Fruit fly (Drosophila melanogaster) whole organism, embryonic: ENCODE results near the gene CG8526.

Experiments used
- B-H2 ChIP-seq: fragments of 200-800 bp; sonication (Bioruptor generic); optimal IDR thresholded peaks from 2 replicates; lab custom pipeline; 2018; ENCODE audit warnings: missing biosample characterization, mild to moderate bottlenecking, missing genetic modification characterization
- Bteb2 ChIP-seq: fragments of 200-800 bp; sonication (Bioruptor generic); optimal IDR thresholded peaks from 2 replicates; lab custom pipeline; 2016; ENCODE audit warnings: missing biosample characterization, missing genetic modification characterization
- CG10366 ChIP-seq: fragments of 200-800 bp; sonication (Bioruptor generic); IDR thresholded peaks from 2 replicates; pipeline ENCODE4 v1.3.6; 2022; ENCODE audit warnings: missing biosample characterization, missing genetic modification characterization
- CG1233 ChIP-seq: fragments of 200-800 bp; sonication (Bioruptor generic); optimal IDR thresholded peaks from 4 replicates; lab custom pipeline; 2018; ENCODE audit warnings: missing biosample characterization, mild to moderate bottlenecking, missing genetic modification characterization
- CG13123 ChIP-seq: fragments of 200-800 bp; sonication (Bioruptor generic); optimal IDR thresholded peaks from 2 replicates; lab custom pipeline; 2016; ENCODE audit warnings: missing biosample characterization, missing genetic modification characterization
- CG13287 ChIP-seq: fragments of 200-800 bp; sonication (Bioruptor generic); IDR thresholded peaks from 2 replicates; pipeline ENCODE4 v1.3.6; 2022; ENCODE audit warnings: missing biosample characterization, missing genetic modification characterization; ENCODE audit not compliant: partially characterized antibody
- CG14667 ChIP-seq: fragments of 200-800 bp; sonication (Bioruptor generic); IDR thresholded peaks from 2 replicates; pipeline ENCODE4 v1.3.6; 2022; ENCODE audit warnings: missing biosample characterization, missing genetic modification characterization
- CG15514 ChIP-seq: fragments of 200-800 bp; sonication (Bioruptor generic); optimal IDR thresholded peaks from 3 replicates; lab custom pipeline; 2017; ENCODE audit warnings: missing biosample characterization, missing genetic modification characterization, mild to moderate bottlenecking, moderate library complexity, missing genetic modification reagents
- CG17829 ChIP-seq: fragments of 200-800 bp; optimal IDR thresholded peaks from 2 replicates; lab custom pipeline; 2019; ENCODE audit warnings: missing biosample characterization, mild to moderate bottlenecking, missing genetic modification characterization, moderate library complexity
- CG2712 ChIP-seq: fragments of 200-800 bp; optimal IDR thresholded peaks from 3 replicates; lab custom pipeline; 2019; ENCODE audit warnings: missing biosample characterization, mild to moderate bottlenecking, missing genetic modification characterization, moderate library complexity
- CG30020 ChIP-seq: fragments of 200-800 bp; optimal IDR thresholded peaks from 2 replicates; lab custom pipeline; 2019; ENCODE audit warnings: missing biosample characterization, mild to moderate bottlenecking, missing genetic modification characterization, moderate library complexity
- CG33213 ChIP-seq: fragments of 200-800 bp; sonication (Bioruptor generic); optimal IDR thresholded peaks from 3 replicates; lab custom pipeline; 2016; ENCODE audit warnings: missing biosample characterization, missing genetic modification characterization
- CG3995 ChIP-seq: fragments of 200-800 bp; sonication (Bioruptor generic); optimal IDR thresholded peaks from 3 replicates; lab custom pipeline; 2016; ENCODE audit warnings: missing biosample characterization, missing genetic modification characterization
- CG4820 ChIP-seq: fragments of 200-800 bp; sonication (Bioruptor generic); optimal IDR thresholded peaks from 3 replicates; lab custom pipeline; 2016; ENCODE audit warnings: missing biosample characterization, missing genetic modification characterization
- CG5953 ChIP-seq: fragments of 200-800 bp; sonication (Bioruptor generic); IDR thresholded peaks from 2 replicates; pipeline ENCODE4 v1.3.6; 2022; ENCODE audit warnings: missing biosample characterization, missing genetic modification characterization
- CG6272 ChIP-seq: fragments of 200-800 bp; sonication (Bioruptor generic); IDR thresholded peaks from 2 replicates; pipeline ENCODE4 v1.3.6; 2022; ENCODE audit warnings: missing biosample characterization, missing genetic modification characterization
- CG6654 ChIP-seq: fragments of 200-800 bp; sonication (Bioruptor generic); optimal IDR thresholded peaks from 2 replicates; lab custom pipeline; 2017; ENCODE audit warnings: missing biosample characterization, mild to moderate bottlenecking, missing genetic modification characterization
- CG6683 ChIP-seq: fragments of 200-800 bp; sonication (Bioruptor generic); optimal IDR thresholded peaks from 2 replicates; lab custom pipeline; 2017; ENCODE audit warnings: missing biosample characterization, mild to moderate bottlenecking, missing genetic modification characterization, missing genetic modification reagents
- CG7928 ChIP-seq: fragments of 200-800 bp; sonication (Bioruptor generic); optimal IDR thresholded peaks from 2 replicates; lab custom pipeline; 2017; ENCODE audit warnings: missing biosample characterization, mild to moderate bottlenecking, missing genetic modification characterization
- CG9215 ChIP-seq: fragments of 200-800 bp; sonication (Bioruptor generic); IDR thresholded peaks from 2 replicates; pipeline ENCODE4 v1.3.6; 2022; ENCODE audit warnings: missing biosample characterization, missing genetic modification characterization
- CG9876 ChIP-seq: fragments of 200-800 bp; sonication (Bioruptor generic); optimal IDR thresholded peaks from 2 replicates; lab custom pipeline; 2016; ENCODE audit warnings: missing biosample characterization, missing genetic modification characterization
- CTCF ChIP-seq: fragments of 200-800 bp; sonication (Bioruptor generic); optimal IDR thresholded peaks from 2 replicates; lab custom pipeline; 2017; ENCODE audit warnings: missing biosample characterization, mild to moderate bottlenecking, missing genetic modification characterization, moderate library complexity
- CkIIα-i1 ChIP-seq: fragments of 200-800 bp; sonication (Bioruptor generic); IDR thresholded peaks from 2 replicates; pipeline ENCODE4 v1.3.6; 2022; ENCODE audit warnings: missing biosample characterization, missing genetic modification characterization
- Dip2 ChIP-seq: fragments of 200-800 bp; sonication (Bioruptor generic); IDR thresholded peaks from 2 replicates; pipeline ENCODE4 v1.3.6; 2022; ENCODE audit warnings: missing biosample characterization, missing genetic modification characterization
- Hand ChIP-seq: fragments of 200-800 bp; sonication (Bioruptor generic); optimal IDR thresholded peaks from 2 replicates; lab custom pipeline; 2017; ENCODE audit warnings: mild to moderate bottlenecking, missing biosample characterization, missing genetic modification reagents, missing genetic modification characterization
- Hey ChIP-seq: fragments of 200-800 bp; sonication (Bioruptor generic); optimal IDR thresholded peaks from 3 replicates; lab custom pipeline; 2018; ENCODE audit warnings: missing biosample characterization, mild to moderate bottlenecking, missing genetic modification characterization
- Hr78 ChIP-seq, 2 experiments: fragments of 200-800 bp in 1 of 2; fragments of >200 bp in 1 of 2; sonication (Bioruptor generic) in 1 of 2; optimal IDR thresholded peaks; 2 replicates each; lab custom pipeline; 2017 to 2019; ENCODE audit warnings: missing biosample characterization in 2 of 2, missing genetic modification characterization in 2 of 2, mild to moderate bottlenecking in 1 of 2, moderate library complexity in 1 of 2
- MTF-1 ChIP-seq: fragments of 200-800 bp; sonication (Bioruptor generic); optimal IDR thresholded peaks from 2 replicates; lab custom pipeline; 2018; ENCODE audit warnings: missing biosample characterization, mild to moderate bottlenecking, missing genetic modification characterization, borderline replicate concordance
- bbx ChIP-seq: fragments of 200-800 bp; sonication (Bioruptor generic); IDR thresholded peaks from 2 replicates; pipeline ENCODE4 v1.3.6; 2022; ENCODE audit warnings: missing biosample characterization, missing genetic modification characterization; ENCODE audit not compliant: partially characterized antibody
- bowl ChIP-seq: fragments of 200-800 bp; sonication (Bioruptor generic); IDR thresholded peaks from 2 replicates; pipeline ENCODE4 v1.3.6; 2022; ENCODE audit warnings: missing biosample characterization, missing genetic modification characterization
- br ChIP-seq: fragments of >200 bp; optimal IDR thresholded peaks from 2 replicates; lab custom pipeline; 2017
- chif ChIP-seq, 2 experiments: fragments of 200-800 bp; sonication (Bioruptor generic); optimal IDR thresholded peaks; 3 replicates each; lab custom pipeline; 2016; ENCODE audit warnings: missing biosample characterization in 2 of 2, missing genetic modification characterization in 2 of 2
- chm ChIP-seq: fragments of 200-800 bp; sonication (Bioruptor generic); IDR thresholded peaks from 2 replicates; pipeline ENCODE4 v1.3.6; 2022; ENCODE audit warnings: missing biosample characterization, missing genetic modification characterization
- ci ChIP-seq: fragments of 200-800 bp; sonication (Bioruptor generic); IDR thresholded peaks from 3 replicates; pipeline ENCODE4 v1.3.6; 2022; ENCODE audit warnings: missing biosample characterization, missing genetic modification characterization
- crc ChIP-seq: fragments of 200-800 bp; sonication (Bioruptor generic); optimal IDR thresholded peaks from 2 replicates; lab custom pipeline; 2016; ENCODE audit warnings: missing biosample characterization, missing genetic modification characterization
- crp ChIP-seq, 2 experiments: fragments of 200-800 bp; sonication (Bioruptor generic); optimal IDR thresholded peaks; 2 replicates in 1 of 2; 3 replicates in 1 of 2; lab custom pipeline; 2017; ENCODE audit warnings: missing biosample characterization in 2 of 2, missing genetic modification characterization in 2 of 2, mild to moderate bottlenecking in 1 of 2, moderate library complexity in 1 of 2
- dpn ChIP-seq, 2 experiments: fragments of 200-800 bp; sonication (Bioruptor generic); optimal IDR thresholded peaks; 3 replicates each; lab custom pipeline; 2016; ENCODE audit warnings: missing biosample characterization in 2 of 2, missing genetic modification characterization in 2 of 2
- dysf ChIP-seq: fragments of 200-800 bp; sonication (Bioruptor generic); IDR thresholded peaks from 3 replicates; pipeline ENCODE4 v1.3.6; 2022; ENCODE audit warnings: missing biosample characterization, missing genetic modification characterization
- esg ChIP-seq: fragments of 200-800 bp; sonication (Bioruptor generic); conservative IDR thresholded peaks from 2 replicates; pipeline ENCODE4 v1.3.6; 2022; ENCODE audit warnings: missing biosample characterization, missing genetic modification characterization
- fd64A ChIP-seq: fragments of 200-800 bp; sonication (Bioruptor generic); optimal IDR thresholded peaks from 3 replicates; lab custom pipeline; 2018; ENCODE audit warnings: missing biosample characterization, mild to moderate bottlenecking, missing genetic modification characterization
- hb ChIP-seq: fragments of 200-800 bp; sonication (Bioruptor generic); IDR thresholded peaks from 3 replicates; pipeline ENCODE4 v1.3.6; 2022; ENCODE audit warnings: missing biosample characterization, missing genetic modification characterization; ENCODE audit not compliant: partially characterized antibody
- hth ChIP-seq: fragments of >200 bp; optimal IDR thresholded peaks from 2 replicates; lab custom pipeline; 2017; ENCODE audit warnings: inconsistent platforms
- jing ChIP-seq: fragments of 200-800 bp; sonication (Bioruptor generic); optimal IDR thresholded peaks from 2 replicates; lab custom pipeline; 2018; ENCODE audit warnings: missing biosample characterization, mild to moderate bottlenecking, missing genetic modification characterization
- klu ChIP-seq: fragments of 200-800 bp; sonication (Bioruptor generic); IDR thresholded peaks from 2 replicates; pipeline ENCODE4 v1.3.6; 2022; ENCODE audit warnings: missing biosample characterization, missing genetic modification characterization
- lola ChIP-seq, 3 experiments: fragments of >200 bp in 2 of 3; fragments of 200-800 bp in 1 of 3; sonication (Bioruptor generic) in 1 of 3; optimal IDR thresholded peaks; 2 replicates each; lab custom pipeline; 2017 to 2019; ENCODE audit warnings: missing biosample characterization in 3 of 3, missing genetic modification characterization in 3 of 3, mild to moderate bottlenecking in 1 of 3, moderate library complexity in 1 of 3
- mirr ChIP-seq: fragments of 200-800 bp; sonication (Bioruptor generic); optimal IDR thresholded peaks from 3 replicates; lab custom pipeline; 2018; ENCODE audit warnings: missing biosample characterization, mild to moderate bottlenecking, missing genetic modification characterization
- otp ChIP-seq: fragments of 200-800 bp; sonication (Bioruptor generic); IDR thresholded peaks from 3 replicates; pipeline ENCODE4, ENCODE4 v1.3.6; 2022; ENCODE audit warnings: missing biosample characterization, missing genetic modification characterization
- phol ChIP-seq: fragments of 200-800 bp; sonication (Bioruptor generic); optimal IDR thresholded peaks from 3 replicates; lab custom pipeline; 2018; ENCODE audit warnings: missing biosample characterization, mild to moderate bottlenecking, missing genetic modification characterization, moderate library complexity
- ro ChIP-seq: fragments of 200-800 bp; sonication (Bioruptor generic); IDR thresholded peaks from 2 replicates; pipeline ENCODE4 v1.3.6; 2022; ENCODE audit warnings: missing biosample characterization, missing genetic modification characterization
- ttk ChIP-seq: fragments of 200-800 bp; sonication (Bioruptor generic); IDR thresholded peaks from 2 replicates; pipeline ENCODE4 v2.1.2; 2022; ENCODE audit warnings: missing biosample characterization, missing genetic modification characterization
- vvl ChIP-seq: fragments of 200-800 bp; sonication (Bioruptor generic); IDR thresholded peaks from 2 replicates; pipeline ENCODE4 v1.3.6; 2022; ENCODE audit warnings: missing biosample characterization, missing genetic modification characterization

Gene CG8526

dm6 chr3R:9777941-9778360 lies 23.1 kb upstream of the CG8526 start, which contains the start of gene RpS29 (continued):
- TF ChIP-seq CG4820 (peak; percentile 52), bbx (GFP tag; lab: Robert Waterston, UW) (peak; percentile 95), hb (peak; percentile 89), Hey (peak; percentile 74), dpn (GFP tag; optimal IDR thresholded peaks at IDR 0.05; lab: Kevin White, UChicago) (peak; percentile 86 to 90), ro (GFP tag; lab: Robert Waterston, UW) (peak; percentile 54; the same call in 1 of the 2 replicates), CG6272 (GFP tag; lab: Robert Waterston, UW) (peak; percentile 83), CG6654 (GFP tag; lab: Kevin White, UChicago) (peak; percentile 1), Dip2 (GFP tag; lab: Robert Waterston, UW) (no peak), CG6683 (peak; percentile 73), mirr (GFP tag; lab: Kevin White, UChicago) (peak; percentile 93), CkIIα-i1 (GFP tag; lab: Robert Waterston, UW) (0 out of 2 replicates have a peak, but pooled peaks have one; percentile 33), CG3995 (peak; percentile 74), crp (GFP tag; optimal IDR thresholded peaks at IDR 0.05; lab: Kevin White, UChicago) (peak in 1 of 2 experiments; percentile 50), chif (GFP tag; optimal IDR thresholded peaks at IDR 0.05; lab: Kevin White, UChicago) (peak; percentile 57 to 70), CG33213 (GFP tag; lab: Kevin White, UChicago) (peak; percentile 94), fd64A (peak; percentile 59), CG2712 (tag; lab: Kevin White, UChicago) (peak; percentile 73), hth (lab: Kevin White, UChicago) (no peak), lola (GFP tag; optimal IDR thresholded peaks at IDR 0.05; lab: Kevin White, UChicago) (peak in 1 of 3 experiments; percentile 39), crc (GFP tag; lab: Kevin White, UChicago) (peak; percentile 69), Hand (peak; percentile 62), vvl (GFP tag; lab: Robert Waterston, UW) (peak; percentile 90), CG13123 (peak; percentile 74), jing (GFP tag; lab: Kevin White, UChicago) (no peak), CG5953 (GFP tag; lab: Robert Waterston, UW) (peak; percentile 60), Bteb2 (GFP tag; lab: Kevin White, UChicago) (peak; percentile 76), br (lab: Kevin White, UChicago) (no peak), dysf (peak; percentile 80), CG30020 (tag; lab: Kevin White, UChicago) (peak; percentile 44), CG10366 (GFP tag; lab: Robert Waterston, UW) (peak; percentile 86), CG7928 (GFP tag; lab: Kevin White, UChicago) (peak; percentile 74), CG1233 (GFP tag; lab: Kevin White, UChicago) (peak; percentile 60), CG15514 (peak; percentile 95), CG17829 (tag; lab: Kevin White, UChicago) (peak; percentile 74), otp (GFP tag; lab: Robert Waterston, UW) (peak; percentile 66; the same call in 2 of the 3 replicates), ci (GFP tag; lab: Robert Waterston, UW) (peak; percentile 93), ttk (GFP tag; lab: Robert Waterston, UW) (peak; percentile 79), bowl (GFP tag; lab: Robert Waterston, UW) (no peak; the same call in 1 of the 2 replicates), CTCF (peak; percentile 46), CG13287 (GFP tag; lab: Robert Waterston, UW) (peak; percentile 97), CG9215 (peak; percentile 58; the same call in 1 of the 2 replicates), phol (tag; lab: Kevin White, UChicago) (peak; percentile 82), CG14667 (GFP tag; lab: Robert Waterston, UW) (peak; percentile 54; the same call in 1 of the 2 replicates), esg (GFP tag; lab: Robert Waterston, UW) (peak; percentile 31; the same call in 1 of the 2 replicates), chm (GFP tag; lab: Robert Waterston, UW) (peak; percentile 79), Hr78 (GFP tag; optimal IDR thresholded peaks at IDR 0.05; lab: Kevin White, UChicago) (no peak), klu (peak; percentile 31; the same call in 1 of the 2 replicates), B-H2 (peak; percentile 95), MTF-1 (GFP tag; lab: Kevin White, UChicago) (peak; percentile 79), CG9876 (GFP tag; lab: Kevin White, UChicago) (peak; percentile 91)
